Fruit fly (Drosophila melanogaster): ENCODE data around the gene CG33687.

Gene CG33687

DNA sequence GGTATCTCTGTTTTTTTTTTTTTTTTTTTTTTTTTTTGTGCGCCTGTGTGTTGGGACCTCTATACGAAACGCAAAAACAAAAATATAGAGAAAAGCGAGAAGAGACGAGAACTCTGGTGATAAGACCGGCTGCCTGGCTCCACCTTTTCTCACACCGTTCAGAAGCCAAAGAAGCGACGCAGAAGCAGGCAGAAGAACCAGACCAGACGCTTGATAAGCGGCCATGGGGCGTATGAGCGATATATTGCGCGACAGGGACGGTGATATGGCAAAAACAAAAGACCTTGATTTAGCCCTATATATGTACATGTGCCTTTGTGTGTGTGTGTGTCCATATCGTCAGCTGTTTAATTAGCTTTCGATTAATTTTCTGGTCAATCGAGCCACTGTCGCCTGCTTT is 36.5 kb upstream of the CG33687 start:
- no peak for TF ChIP-seq CG17801 (GFP tag; optimal IDR thresholded peaks at IDR 0.05; ENCODE audit: partially characterized antibody)

- TF ChIP-seq CG17801 (GFP tag; optimal IDR thresholded peaks at IDR 0.05; ENCODE audit: partially characterized antibody), result no peak
These were observed 35.7 kb upstream of the CG33687 start for dm6 chr3L:16161847-16162556.

DNA sequence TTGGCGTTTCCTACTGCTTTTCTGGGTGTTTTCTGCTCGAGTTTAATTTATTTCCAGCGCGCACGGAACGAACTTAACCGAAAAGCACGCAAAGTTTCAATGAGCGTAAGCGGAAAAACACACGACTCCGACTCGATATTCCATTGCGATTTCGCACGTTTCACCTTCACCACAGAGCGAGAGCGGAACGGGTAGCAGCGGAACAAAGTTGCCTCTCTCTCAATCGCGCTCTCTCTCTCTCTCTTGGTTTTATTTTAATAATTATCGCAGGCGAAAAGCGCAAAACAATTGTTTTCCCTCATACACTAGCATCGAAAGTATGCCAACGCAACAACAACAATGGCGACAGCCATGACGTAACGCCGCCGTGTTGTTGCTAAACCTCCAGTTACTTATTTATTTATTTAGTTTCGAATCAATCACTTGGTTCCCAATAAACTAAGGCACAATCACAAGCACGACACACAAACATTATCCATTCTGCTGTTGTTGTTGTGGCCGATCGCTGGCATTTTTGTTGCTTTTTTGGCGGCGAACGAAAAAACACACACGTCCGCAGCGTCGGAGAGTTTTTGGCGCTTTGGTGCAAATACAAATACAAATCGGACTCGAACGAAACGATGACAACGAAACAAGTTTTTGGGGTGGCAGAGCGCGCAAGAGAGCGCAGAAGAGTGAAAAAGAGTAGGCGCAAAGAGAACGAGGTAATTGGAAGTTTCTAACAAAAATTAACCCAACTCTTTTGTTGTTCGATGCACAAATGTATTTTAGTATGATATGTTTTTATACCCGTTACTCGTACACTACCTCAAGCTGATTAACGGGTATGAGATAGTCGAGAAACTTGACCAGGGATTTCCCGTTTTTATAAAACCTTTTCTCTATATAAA is 33.3 kb upstream of the CG33687 start, which contains the start of gene CG5151:
TSS of gene CG5151 (minus strand) at position 552 of the 890 bp plus-strand sequence.
- peak; percentile 70 for TF ChIP-seq CG17801 (GFP tag; optimal IDR thresholded peaks at IDR 0.05; ENCODE audit: partially characterized antibody)

DNA sequence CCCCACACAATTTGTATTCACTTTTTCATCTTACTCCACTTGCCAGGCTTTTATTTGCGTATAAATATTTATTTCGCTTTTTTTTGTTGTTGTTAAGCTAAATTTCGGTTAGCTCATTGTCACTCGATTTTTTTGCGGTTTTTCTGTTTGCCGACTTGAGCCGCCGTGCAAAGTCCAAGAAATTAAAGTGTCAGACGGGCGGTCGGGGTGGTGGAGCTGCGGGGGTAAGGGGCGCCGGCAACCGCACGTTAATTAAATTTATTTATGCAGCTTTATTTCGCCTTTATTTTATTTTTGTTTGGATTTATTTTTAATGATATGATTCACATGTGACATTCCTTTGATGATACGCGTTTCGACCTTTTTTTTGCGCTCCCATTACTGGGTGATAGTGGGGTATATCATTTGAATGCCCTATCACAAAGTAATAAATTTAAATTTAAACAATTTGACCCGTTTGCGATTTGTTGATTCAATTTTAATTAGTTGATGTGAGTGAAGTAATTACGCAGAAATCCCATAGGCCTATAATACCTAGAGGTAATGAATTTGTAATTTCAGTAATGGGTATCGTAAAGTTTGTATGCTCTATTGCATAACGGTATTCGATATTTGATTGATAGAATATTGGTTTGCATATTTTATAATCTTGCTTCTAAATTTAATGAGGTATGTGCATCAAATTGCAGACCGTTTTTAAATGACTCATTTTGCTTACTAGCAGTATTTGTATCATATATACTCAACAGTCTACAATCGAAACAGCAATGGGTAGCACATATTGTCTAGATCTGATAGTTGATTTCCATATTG is 32.1 kb upstream of the CG33687 start:
- no peak for TF ChIP-seq CG17801 (GFP tag; optimal IDR thresholded peaks at IDR 0.05; ENCODE audit: partially characterized antibody)

- no peak for TF ChIP-seq CG17801 (GFP tag; optimal IDR thresholded peaks at IDR 0.05; ENCODE audit: partially characterized antibody)
These were observed 31.3 kb upstream of the CG33687 start for dm6 chr3L:16166217-16166997.

- no peak for TF ChIP-seq CG17801 (GFP tag; optimal IDR thresholded peaks at IDR 0.05; ENCODE audit: partially characterized antibody)
These were observed 30.7 kb upstream of the CG33687 start for dm6 chr3L:16166998-16167344.

DNA sequence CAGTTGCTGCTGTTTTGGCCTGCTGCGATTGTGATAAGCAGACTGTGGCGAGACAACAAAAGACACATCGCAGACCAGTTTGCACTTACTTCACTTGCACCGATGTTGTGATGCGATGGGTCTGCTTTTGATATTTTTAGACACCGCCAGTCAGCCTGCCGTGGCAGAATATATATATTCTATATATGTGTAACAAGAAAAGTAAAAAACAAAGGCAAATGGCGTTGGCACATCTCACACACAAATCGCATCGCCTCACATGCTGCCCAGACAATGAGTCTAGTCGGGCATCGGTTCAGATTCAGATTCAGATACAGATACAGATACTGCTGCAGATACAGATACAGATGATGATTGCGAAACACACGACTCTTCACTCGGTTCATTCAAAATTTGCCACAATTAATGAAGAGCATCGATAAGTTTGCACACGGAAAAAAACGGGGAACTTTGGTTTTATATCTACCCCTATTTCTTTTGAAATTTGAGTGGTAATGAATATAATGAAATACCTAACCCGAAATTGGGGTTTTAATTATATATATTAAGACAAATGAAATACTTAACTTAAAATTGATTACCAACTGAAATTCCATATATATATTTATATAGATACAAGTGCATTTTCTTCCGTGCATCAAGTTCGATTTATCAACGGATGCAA is 29.8 kb upstream of the CG33687 start:
- TF ChIP-seq CG17801 (GFP tag; optimal IDR thresholded peaks at IDR 0.05; ENCODE audit: partially characterized antibody), result no peak

DNA sequence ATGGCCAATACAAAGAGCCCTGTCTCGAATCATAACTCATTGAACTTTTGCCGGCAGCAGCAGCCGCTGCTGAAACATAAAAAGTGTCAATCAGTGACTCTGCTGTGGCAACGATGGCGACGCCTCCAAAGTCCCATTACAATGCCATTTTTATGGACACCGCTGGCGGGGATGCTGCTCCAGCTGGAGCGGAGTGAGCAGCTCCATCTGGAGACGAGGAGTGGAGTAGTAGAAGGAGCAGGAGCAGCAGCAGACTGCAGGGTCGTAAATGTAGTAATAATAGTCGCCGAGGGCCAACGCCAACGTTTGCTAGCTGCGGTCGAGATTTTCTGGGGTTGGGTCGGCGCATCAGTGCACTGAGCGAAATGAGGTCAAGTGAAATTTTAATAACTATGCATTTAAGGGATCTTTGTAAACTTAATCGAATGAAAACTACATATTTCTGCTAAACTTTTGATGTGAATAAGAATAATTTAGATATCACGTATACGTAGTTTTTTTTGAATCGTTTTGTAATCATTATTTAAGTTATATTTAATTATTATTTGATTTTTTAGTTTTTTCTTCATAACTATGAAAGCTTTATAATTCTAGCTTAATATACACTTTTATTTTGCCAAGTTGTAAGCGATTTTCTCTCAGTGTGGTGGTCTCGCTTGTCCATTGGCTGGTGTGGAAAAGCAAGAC is 29.0 kb upstream of the CG33687 start:
- TF ChIP-seq CG17801 (GFP tag; optimal IDR thresholded peaks at IDR 0.05; ENCODE audit: partially characterized antibody), result no peak

DNA sequence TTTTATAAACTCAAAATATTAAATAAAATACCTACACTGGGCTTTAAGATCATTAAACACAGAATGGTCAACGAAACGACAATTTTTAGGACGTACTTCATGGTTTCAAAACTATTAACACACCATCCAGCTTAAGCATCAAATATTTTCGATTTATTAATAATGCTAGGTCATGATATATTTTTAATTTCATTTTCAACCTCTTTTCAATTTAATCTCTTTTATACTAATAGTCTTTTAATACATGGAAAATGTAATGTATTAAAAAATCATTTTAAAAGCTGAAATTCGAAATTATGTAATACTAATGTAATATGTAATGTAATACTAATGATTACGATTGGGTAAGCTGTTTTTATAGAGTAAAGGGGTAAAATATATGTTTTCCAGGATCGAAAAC is 27.7 kb upstream of the CG33687 start, which contains the start of gene CG33796:
TSS of gene CG33796 (minus strand) at position 101 of the 400 bp plus-strand sequence.
- TF ChIP-seq CG17801 (GFP tag; optimal IDR thresholded peaks at IDR 0.05; ENCODE audit: partially characterized antibody), result no peak

DNA sequence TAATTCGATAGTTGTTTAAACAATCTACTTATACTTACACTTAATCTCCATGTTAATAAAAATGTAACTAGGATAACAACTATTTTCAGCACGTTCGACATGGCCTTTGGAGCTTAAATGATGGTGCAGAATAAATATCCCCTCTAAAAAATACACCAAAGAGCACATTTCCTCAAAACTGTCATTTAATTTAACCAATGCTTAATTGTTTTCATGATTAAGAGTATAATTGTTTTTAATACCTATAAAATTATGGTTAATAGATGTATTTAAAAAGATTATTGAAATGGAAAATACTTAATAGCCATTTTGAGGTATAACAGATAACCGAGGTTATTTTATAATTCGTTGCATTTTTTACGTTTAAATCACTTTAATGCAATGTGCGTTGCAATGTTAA is 26.4 kb upstream of the CG33687 start, which contains the start of gene CG33795:
TSS of gene CG33795 (minus strand) at position 101 of the 400 bp plus-strand sequence.
- TF ChIP-seq CG17801 (GFP tag; optimal IDR thresholded peaks at IDR 0.05; ENCODE audit: partially characterized antibody), result no peak

DNA sequence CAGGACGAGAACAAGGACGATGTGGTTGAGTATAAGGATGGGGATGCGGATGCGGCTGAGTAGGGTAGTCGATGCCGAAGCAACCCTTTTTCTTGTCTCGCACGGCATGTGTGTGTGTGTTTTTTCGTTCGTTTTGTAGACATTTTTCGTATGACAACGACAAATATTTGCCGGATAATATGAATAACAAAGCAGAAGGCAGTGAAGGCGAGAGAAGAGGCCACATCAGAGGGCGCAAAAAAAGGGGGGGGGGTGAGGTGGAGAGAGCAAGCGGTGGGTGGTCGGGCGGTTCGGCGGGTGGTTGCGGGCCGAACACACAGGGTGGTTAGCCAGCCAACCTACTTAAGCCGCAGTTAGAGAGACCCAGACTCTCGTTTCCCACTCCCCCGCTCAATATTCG is 25.3 kb upstream of the CG33687 start:
- TF ChIP-seq CG17801 (GFP tag; optimal IDR thresholded peaks at IDR 0.05; ENCODE audit: partially characterized antibody), result no peak

DNA sequence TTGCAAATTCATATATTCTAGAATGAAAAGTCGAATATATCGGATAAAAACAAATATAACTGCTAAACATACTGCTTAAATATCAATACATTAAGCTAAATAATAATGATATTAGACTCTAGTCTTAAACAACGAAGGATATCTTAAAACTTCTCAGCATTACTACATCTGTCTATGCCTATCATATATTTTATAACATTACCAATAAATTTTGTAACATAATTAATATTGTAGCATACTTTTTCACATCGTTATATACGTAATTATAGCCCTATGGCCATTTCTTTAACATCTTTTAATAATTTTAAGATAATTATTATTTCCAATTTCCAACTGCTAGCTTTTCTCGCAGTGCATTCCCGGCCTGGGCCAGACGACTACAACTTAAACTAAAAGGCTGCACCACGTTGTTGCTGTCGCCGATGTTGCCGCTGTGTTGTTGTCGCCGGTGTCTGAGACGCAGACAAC is 24.8 kb upstream of the CG33687 start:
- no peak for TF ChIP-seq CG17801 (GFP tag; optimal IDR thresholded peaks at IDR 0.05; ENCODE audit: partially characterized antibody)

Measured in ovary, adult (tissue).